Worm (Caenorhabditis elegans): ENCODE results near the gene C36C9.4.
"Not testable (repeated sequence)": the region's sequence is repeated elsewhere in the genome, so short reads cannot be mapped to it uniquely, and the experiment has no call there.

- TF ChIP-seq ceh-8 (GFP tag; optimal IDR thresholded peaks at IDR 0.05); lin-35 (GFP tag; optimal IDR thresholded peaks at IDR 0.05); nhr-237 (tag; optimal IDR thresholded peaks at IDR 0.05); elt-2 (tag; optimal IDR thresholded peaks at IDR 0.05): not testable (repeated sequence)
These were observed at the start of gene C36C9.4 for ce11 chrX:1696879-1697278.

All from whole organism, L1 larva.